Fruit fly (Drosophila melanogaster): Measurements from ENCODE around the gene CG43673.

CG43673 gene

DNA sequence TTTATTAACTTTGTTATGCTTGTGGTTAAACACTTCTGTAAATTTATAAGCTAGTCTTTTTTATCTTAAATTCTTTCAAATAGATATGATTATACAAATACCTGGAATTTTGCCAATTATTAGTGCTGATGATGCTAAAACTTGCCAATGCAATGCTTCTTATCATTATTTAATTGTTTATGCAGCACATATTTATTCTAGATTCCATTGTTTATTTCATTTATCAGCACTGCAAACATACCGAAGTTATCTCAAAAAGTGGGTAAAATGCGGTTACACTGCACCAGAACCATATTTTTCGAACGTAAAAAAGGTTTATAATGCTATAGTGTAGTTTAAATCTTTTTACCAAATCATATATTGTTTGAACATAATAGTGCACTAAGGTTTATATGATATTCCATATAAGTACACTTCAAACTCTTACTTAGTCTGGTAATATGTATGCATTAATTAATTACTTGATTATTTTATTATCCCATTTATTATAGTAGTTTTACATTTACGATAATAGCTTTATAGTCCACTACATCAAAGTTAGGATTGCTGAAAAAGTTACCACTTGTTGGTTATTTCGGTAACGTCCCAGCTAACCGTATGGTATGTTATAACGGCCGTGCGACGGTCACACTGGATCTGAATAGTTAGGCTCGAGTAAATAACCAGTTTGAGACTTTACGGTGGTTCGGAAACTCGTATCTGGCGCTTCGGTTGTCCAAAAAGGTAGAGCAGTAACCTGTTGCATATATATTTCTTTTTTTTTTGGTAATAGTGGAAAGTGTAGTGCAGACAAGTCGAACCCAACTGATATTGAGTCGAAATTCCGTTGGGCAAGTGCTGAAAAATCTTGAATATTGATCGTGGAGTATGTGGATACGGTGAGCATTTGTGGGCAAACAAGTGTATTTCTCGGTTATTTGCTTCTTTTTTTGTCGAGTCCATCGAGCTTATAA, 9.6 kb downstream of the CG43673 start, which contains the start of gene Rhp (continued):
- 0 out of 3 replicates have a peak, but pooled peaks have one; percentile 9 for TF ChIP-seq CG14050 (GFP tag; IDR thresholded peaks at IDR 0.05)
- no peak for TF ChIP-seq maf-S (GFP tag; optimal IDR thresholded peaks at IDR 0.05)
- TF ChIP-seq GATAe (GFP tag; conservative IDR thresholded peaks at IDR 0.05): no peak
- no peak for TF ChIP-seq sr (GFP tag; IDR thresholded peaks at IDR 0.05)
- TF ChIP-seq Sry-β (GFP tag; optimal IDR thresholded peaks at IDR 0.05): peak; percentile 33
- no peak for TF ChIP-seq Hr78 (GFP tag; optimal IDR thresholded peaks at IDR 0.05)
- peak; percentile 37 for TF ChIP-seq pzg (GFP tag; optimal IDR thresholded peaks at IDR 0.05)
- no peak for TF ChIP-seq CG13624 (GFP tag; optimal IDR thresholded peaks at IDR 0.05)
- no peak for TF ChIP-seq CG11398 (GFP tag; optimal IDR thresholded peaks at IDR 0.05)
- TF ChIP-seq Atf-2 (GFP tag; optimal IDR thresholded peaks at IDR 0.05): no peak
- no peak for TF ChIP-seq sob (GFP tag; IDR thresholded peaks at IDR 0.05)
- TF ChIP-seq CG11247 (GFP tag; IDR thresholded peaks at IDR 0.05): no peak
- TF ChIP-seq tup (GFP tag; optimal IDR thresholded peaks at IDR 0.05): no peak
- TF ChIP-seq CG16863 (GFP tag; optimal IDR thresholded peaks at IDR 0.05): peak; percentile 4
- peak; percentile 47 for TF ChIP-seq CG14710 (tag; optimal IDR thresholded peaks at IDR 0.05)
- TF ChIP-seq CG32532 (GFP tag; IDR thresholded peaks at IDR 0.05): no peak
- TF ChIP-seq abd-A (tag; optimal IDR thresholded peaks at IDR 0.05): no peak
- no peak for TF ChIP-seq CG34422 (GFP tag; IDR thresholded peaks at IDR 0.05)
- no peak for TF ChIP-seq chm (GFP tag; IDR thresholded peaks at IDR 0.05)
- TF ChIP-seq CG1024 (GFP tag; IDR thresholded peaks at IDR 0.05): no peak
- no peak for TF ChIP-seq CG6654 (GFP tag; optimal IDR thresholded peaks at IDR 0.05)
- peak; percentile 41 for TF ChIP-seq CG12219 (GFP tag; optimal IDR thresholded peaks at IDR 0.05)
- TF ChIP-seq CG8281 (tag; optimal IDR thresholded peaks at IDR 0.05): peak; percentile 18
- peak; percentile 74 for TF ChIP-seq CG3407 (GFP tag; optimal IDR thresholded peaks at IDR 0.05)
- no peak for TF ChIP-seq CG32772 (GFP tag; IDR thresholded peaks at IDR 0.05)
- TF ChIP-seq CG6813 (GFP tag; optimal IDR thresholded peaks at IDR 0.05): peak; percentile 75
- TF ChIP-seq CG12236 (GFP tag; optimal IDR thresholded peaks at IDR 0.05): no peak
- no peak for TF ChIP-seq Atf3 (GFP tag; optimal IDR thresholded peaks at IDR 0.05)
- TF ChIP-seq Antp (GFP tag; optimal IDR thresholded peaks at IDR 0.05): no peak
- no peak for TF ChIP-seq ftz-f1 (GFP tag; optimal IDR thresholded peaks at IDR 0.05)
- no peak for TF ChIP-seq CG4854 (GFP tag; optimal IDR thresholded peaks at IDR 0.05)
- TF ChIP-seq seq (GFP tag; IDR thresholded peaks at IDR 0.05): no peak
- TF ChIP-seq tio (GFP tag; optimal IDR thresholded peaks at IDR 0.05): no peak
- TF ChIP-seq dmrt11E (tag; optimal IDR thresholded peaks at IDR 0.05): peak; percentile 57
- TF ChIP-seq cg (GFP tag; optimal IDR thresholded peaks at IDR 0.05): no peak
- TF ChIP-seq CrebB (tag; optimal IDR thresholded peaks at IDR 0.05): peak; percentile 76
- TF ChIP-seq ase (GFP tag; IDR thresholded peaks at IDR 0.05): no peak
- TF ChIP-seq CG33557 (GFP tag; optimal IDR thresholded peaks at IDR 0.05): peak; percentile 68
- no peak for TF ChIP-seq Optix (GFP tag; IDR thresholded peaks at IDR 0.05)
- TF ChIP-seq CG4730 (GFP tag; IDR thresholded peaks at IDR 0.05): no peak
- TF ChIP-seq CG9609 (GFP tag; optimal IDR thresholded peaks at IDR 0.05): no peak
- no peak for TF ChIP-seq CG10321 (GFP tag; IDR thresholded peaks at IDR 0.05)
- no peak for TF ChIP-seq Rx (GFP tag; IDR thresholded peaks at IDR 0.05)
- peak; percentile 11 for TF ChIP-seq BEAF-32 (GFP tag; optimal IDR thresholded peaks at IDR 0.05)
- TF ChIP-seq CG7987 (GFP tag; optimal IDR thresholded peaks at IDR 0.05): peak; percentile 62
- no peak for TF ChIP-seq rib (GFP tag; IDR thresholded peaks at IDR 0.05)
- TF ChIP-seq h (optimal IDR thresholded peaks at IDR 0.05): no peak
- TF ChIP-seq CG2202 (tag; optimal IDR thresholded peaks at IDR 0.05): peak; percentile 39
- no peak for TF ChIP-seq knrl (GFP tag; IDR thresholded peaks at IDR 0.05; ENCODE audit: partially characterized antibody)
- TF ChIP-seq Nf-YB (GFP tag; optimal IDR thresholded peaks at IDR 0.05): no peak
